Worm (Caenorhabditis elegans) whole organism, L4 larva: Measurements from ENCODE around the gene mpz-1.
A peak's percentile ranks its signal among the peaks of the same experiment; 100 is the strongest.

ENCODE experiments used
- F37D6.2 ChIP-seq: sonication (generic microtip); optimal IDR thresholded peaks from 2 replicates; lab custom pipeline; 2016; ENCODE audit warnings: mild to moderate bottlenecking, missing genetic modification characterization, missing compliant biosample characterization
- F49E8.2 ChIP-seq: sonication (generic microtip); optimal IDR thresholded peaks from 2 replicates; lab custom pipeline; 2016; ENCODE audit warnings: missing compliant biosample characterization, mild to moderate bottlenecking, missing genetic modification characterization, borderline replicate concordance
- T20F7.1 ChIP-seq: fragments of 200-800 bp; sonication (Bioruptor generic); optimal IDR thresholded peaks from 2 replicates; lab custom pipeline; 2018; ENCODE audit warnings: mild to moderate bottlenecking, missing genetic modification characterization, missing compliant biosample characterization
- Y105C5A.15 ChIP-seq: fragments of 200-800 bp; sonication (Bioruptor generic); IDR thresholded peaks from 2 replicates; pipeline ENCODE4 v1.3.6; 2022; ENCODE audit warnings: missing genetic modification characterization, missing compliant biosample characterization
- Y75B8A.6 ChIP-seq: fragments of 200-800 bp; sonication (Bioruptor generic); IDR thresholded peaks from 2 replicates; pipeline ENCODE4 v1.3.6; 2022; ENCODE audit warnings: missing genetic modification reagents, missing genetic modification characterization, missing compliant biosample characterization
- aha-1 ChIP-seq: fragments of 150-350 bp; peaks from one replicate; lab custom pipeline; 2014; ENCODE audit warnings: missing biosample characterization, missing genetic modification characterization
- aly-2 ChIP-seq: sonication (generic microtip); optimal IDR thresholded peaks from 2 replicates; lab custom pipeline; 2018; ENCODE audit warnings: missing biosample characterization, missing genetic modification characterization
- arid-1 ChIP-seq: fragments of 200-800 bp; sonication (Bioruptor generic); conservative IDR thresholded peaks from 2 replicates; pipeline ENCODE4 v1.3.6; 2022; ENCODE audit warnings: missing genetic modification reagents, missing genetic modification characterization, missing compliant biosample characterization
- attf-4 ChIP-seq: sonication (generic microtip); optimal IDR thresholded peaks from 3 replicates; lab custom pipeline; 2017; ENCODE audit warnings: missing biosample characterization, missing genetic modification characterization
- ceh-28 ChIP-seq: fragments of 150-350 bp; optimal IDR thresholded peaks from 2 replicates; lab custom pipeline; 2014; ENCODE audit warnings: missing biosample characterization, missing genetic modification reagents, missing genetic modification characterization
- ceh-44 ChIP-seq: fragments of 200-800 bp; sonication (Bioruptor generic); IDR thresholded peaks from 2 replicates; pipeline ENCODE4 v1.3.6; 2022; ENCODE audit warnings: missing genetic modification reagents, missing genetic modification characterization, missing compliant biosample characterization
- ceh-62 ChIP-seq: sonication (generic microtip); optimal IDR thresholded peaks from 2 replicates; lab custom pipeline; 2017; ENCODE audit warnings: missing biosample characterization, missing genetic modification characterization
- ceh-82 ChIP-seq: sonication (generic microtip); optimal IDR thresholded peaks from 2 replicates; lab custom pipeline; 2017; ENCODE audit warnings: missing biosample characterization, missing genetic modification characterization
- daf-12 ChIP-seq: fragments of 150-350 bp; optimal IDR thresholded peaks from 2 replicates; lab custom pipeline; 2014; ENCODE audit warnings: missing biosample characterization, missing genetic modification reagents, missing genetic modification characterization
- daf-16 ChIP-seq, 3 experiments: sonication (generic microtip); optimal IDR thresholded peaks; 2 replicates each; lab custom pipeline; 2016 to 2017; ENCODE audit warnings: missing genetic modification characterization in 3 of 3, missing genetic modification reagents in 3 of 3, mild to moderate bottlenecking in 2 of 3, missing compliant biosample characterization in 2 of 3, missing biosample characterization in 1 of 3, moderate library complexity in 1 of 3
- dpl-1 ChIP-seq: fragments of 150-350 bp; optimal IDR thresholded peaks from 2 replicates; lab custom pipeline; 2014; ENCODE audit warnings: missing biosample characterization, missing genetic modification reagents, missing genetic modification characterization
- dve-1 ChIP-seq: sonication (generic microtip); optimal IDR thresholded peaks from 2 replicates; lab custom pipeline; 2017; ENCODE audit warnings: antibody characterized with exemption, mild to moderate bottlenecking, missing genetic modification characterization, missing compliant biosample characterization; ENCODE audit not compliant: insufficient read depth
- fkh-10 ChIP-seq: fragments of 150-350 bp; optimal IDR thresholded peaks from 2 replicates; lab custom pipeline; 2014; ENCODE audit warnings: missing biosample characterization, missing genetic modification reagents, missing genetic modification characterization
- gei-8 ChIP-seq: fragments of 200-800 bp; sonication (Bioruptor generic); optimal IDR thresholded peaks from 2 replicates; lab custom pipeline; 2018; ENCODE audit warnings: mild to moderate bottlenecking, missing genetic modification characterization, missing compliant biosample characterization
- hif-1 ChIP-seq, 2 experiments: sonication (generic microtip); optimal IDR thresholded peaks; 2 replicates each; lab custom pipeline; 2016 to 2017; ENCODE audit warnings: missing compliant biosample characterization in 2 of 2, missing genetic modification characterization in 2 of 2, missing genetic modification reagents in 2 of 2, missing genotype in 2 of 2, mild to moderate bottlenecking in 1 of 2
- hlh-11 ChIP-seq: fragments of 200-800 bp; sonication (Bioruptor generic); optimal IDR thresholded peaks from 2 replicates; lab custom pipeline; 2018; ENCODE audit warnings: mild to moderate bottlenecking, missing genetic modification characterization, missing compliant biosample characterization
- hlh-30 ChIP-seq: sonication (generic microtip); optimal IDR thresholded peaks from 2 replicates; lab custom pipeline; 2017; ENCODE audit warnings: antibody characterized with exemption, mild to moderate bottlenecking, missing genetic modification characterization, missing compliant biosample characterization; ENCODE audit not compliant: insufficient read depth
- hmg-1.1 ChIP-seq: fragments of 200-800 bp; sonication (Bioruptor generic); IDR thresholded peaks from 2 replicates; pipeline ENCODE4 v1.3.6; 2022; ENCODE audit warnings: missing genetic modification reagents, missing genetic modification characterization, missing compliant biosample characterization
- lin-1 ChIP-seq: fragments of 200-800 bp; sonication (Bioruptor generic); IDR thresholded peaks from 2 replicates; pipeline ENCODE4 v1.3.6; 2022; ENCODE audit warnings: missing genetic modification reagents, missing genetic modification characterization, missing compliant biosample characterization
- lin-13 ChIP-seq: fragments of 150-350 bp; optimal IDR thresholded peaks from 2 replicates; lab custom pipeline; 2014; ENCODE audit warnings: missing biosample characterization, missing genetic modification reagents, missing genetic modification characterization
- lin-29 ChIP-seq: fragments of 200-800 bp; sonication (Bioruptor generic); IDR thresholded peaks from 2 replicates; pipeline ENCODE4 v1.3.6; 2022; ENCODE audit warnings: missing genetic modification reagents, missing genetic modification characterization, missing compliant biosample characterization
- lin-38 ChIP-seq: fragments of 200-800 bp; sonication (Bioruptor generic); IDR thresholded peaks from 2 replicates; pipeline ENCODE4 v1.3.6; 2022; ENCODE audit warnings: missing genetic modification reagents, missing genetic modification characterization, missing compliant biosample characterization
- lir-3 ChIP-seq: sonication (generic microtip); optimal IDR thresholded peaks from 2 replicates; lab custom pipeline; 2016; ENCODE audit warnings: mild to moderate bottlenecking, missing genetic modification characterization, missing compliant biosample characterization
- lsy-2 ChIP-seq, 2 experiments: fragments of 150-350 bp in 1 of 2; sonication (generic microtip) in 1 of 2; optimal IDR thresholded peaks; 2 replicates each; lab custom pipeline; 2014 to 2017; ENCODE audit warnings: missing biosample characterization in 2 of 2, missing genetic modification characterization in 2 of 2
- madf-9 ChIP-seq: fragments of 200-800 bp; sonication (Bioruptor generic); conservative IDR thresholded peaks from 2 replicates; pipeline ENCODE4 v1.3.6; 2022; ENCODE audit warnings: missing genetic modification reagents, missing genetic modification characterization, missing compliant biosample characterization
- mep-1 ChIP-seq: fragments of 150-350 bp; sonication (generic microtip); optimal IDR thresholded peaks from 3 replicates; lab custom pipeline; 2014; ENCODE audit warnings: missing biosample characterization, missing genetic modification characterization
- mes-2 ChIP-seq: sonication (generic microtip); optimal IDR thresholded peaks from 2 replicates; lab custom pipeline; 2016; ENCODE audit warnings: missing genotype, mild to moderate bottlenecking, missing genetic modification characterization, missing compliant biosample characterization; ENCODE audit not compliant: poor library complexity, severe bottlenecking
- mxl-2 ChIP-seq: fragments of 200-800 bp; sonication (Bioruptor generic); conservative IDR thresholded peaks from 2 replicates; pipeline ENCODE4 v1.3.6; 2022; ENCODE audit warnings: missing genetic modification reagents, missing genetic modification characterization, missing compliant biosample characterization
- nhr-11 ChIP-seq: fragments of 150-350 bp; optimal IDR thresholded peaks from 2 replicates; lab custom pipeline; 2014; ENCODE audit warnings: missing biosample characterization, missing genetic modification characterization
- nhr-42 ChIP-seq: fragments of 200-800 bp; sonication (Bioruptor generic); IDR thresholded peaks from 2 replicates; pipeline ENCODE4 v1.3.6; 2022; ENCODE audit warnings: missing genetic modification characterization, missing compliant biosample characterization
- nhr-48 ChIP-seq: sonication (generic microtip); optimal IDR thresholded peaks from 2 replicates; lab custom pipeline; 2016; ENCODE audit warnings: mild to moderate bottlenecking, missing genetic modification characterization, missing compliant biosample characterization
- nhr-6 ChIP-seq: fragments of 150-350 bp; optimal IDR thresholded peaks from 2 replicates; lab custom pipeline; 2014; ENCODE audit warnings: missing biosample characterization, missing genetic modification characterization
- pha-4 ChIP-seq, 2 experiments: fragments of 150-350 bp in 1 of 2; fragments of 200-800 bp in 1 of 2; sonication (Bioruptor generic) in 1 of 2; IDR thresholded peaks in 1 of 2; optimal IDR thresholded peaks in 1 of 2; 2 replicates each; pipeline versions ENCODE4 v1.3.6 to Lab custom; 2014 to 2022; ENCODE audit warnings: missing genetic modification characterization in 2 of 2, missing genetic modification reagents in 2 of 2, missing biosample characterization in 1 of 2, missing compliant biosample characterization in 1 of 2
- php-3 ChIP-seq: fragments of 200-800 bp; sonication (Bioruptor generic); IDR thresholded peaks from 2 replicates; pipeline ENCODE4 v1.3.6; 2022; ENCODE audit warnings: missing genetic modification reagents, missing genetic modification characterization, missing compliant biosample characterization
- rbr-2 ChIP-seq: sonication (generic microtip); optimal IDR thresholded peaks from 2 replicates; lab custom pipeline; 2016; ENCODE audit warnings: missing genotype, missing genetic modification characterization, missing compliant biosample characterization
- saeg-2 ChIP-seq: fragments of 200-800 bp; sonication (Bioruptor generic); IDR thresholded peaks from 2 replicates; pipeline ENCODE4 v1.3.6; 2022; ENCODE audit warnings: missing genetic modification reagents, missing genetic modification characterization, missing compliant biosample characterization
- snpc-4 ChIP-seq: fragments of 150-350 bp; optimal IDR thresholded peaks from 2 replicates; lab custom pipeline; 2014; ENCODE audit warnings: missing biosample characterization, missing genetic modification characterization
- unc-130 ChIP-seq: sonication (generic microtip); optimal IDR thresholded peaks from 2 replicates; lab custom pipeline; 2016; ENCODE audit warnings: missing genetic modification reagents, missing genetic modification characterization, missing compliant biosample characterization
- unc-39 ChIP-seq: sonication (generic microtip); optimal IDR thresholded peaks from 2 replicates; lab custom pipeline; 2017; ENCODE audit warnings: missing biosample characterization, missing genetic modification characterization
- unc-62 ChIP-seq, 3 experiments: fragments of 150-350 bp in 1 of 3; sonication (generic microtip); optimal IDR thresholded peaks in 2 of 3; peaks in 1 of 3; 1 replicate in 1 of 3; 2 replicates in 2 of 3; lab custom pipeline; 2014 to 2017; ENCODE audit warnings: missing biosample characterization in 3 of 3, missing genetic modification characterization in 3 of 3, missing genetic modification reagents in 3 of 3, missing genotype in 1 of 3
- vab-7 ChIP-seq: fragments of 200-800 bp; sonication (Bioruptor generic); IDR thresholded peaks from 2 replicates; pipeline ENCODE4 v1.3.6; 2022; ENCODE audit warnings: missing genetic modification reagents, missing genetic modification characterization, missing compliant biosample characterization
- zfp-2 ChIP-seq: sonication (generic microtip); optimal IDR thresholded peaks from 2 replicates; lab custom pipeline; 2016; ENCODE audit warnings: mild to moderate bottlenecking, missing genetic modification characterization, missing compliant biosample characterization

The mpz-1 gene

DNA sequence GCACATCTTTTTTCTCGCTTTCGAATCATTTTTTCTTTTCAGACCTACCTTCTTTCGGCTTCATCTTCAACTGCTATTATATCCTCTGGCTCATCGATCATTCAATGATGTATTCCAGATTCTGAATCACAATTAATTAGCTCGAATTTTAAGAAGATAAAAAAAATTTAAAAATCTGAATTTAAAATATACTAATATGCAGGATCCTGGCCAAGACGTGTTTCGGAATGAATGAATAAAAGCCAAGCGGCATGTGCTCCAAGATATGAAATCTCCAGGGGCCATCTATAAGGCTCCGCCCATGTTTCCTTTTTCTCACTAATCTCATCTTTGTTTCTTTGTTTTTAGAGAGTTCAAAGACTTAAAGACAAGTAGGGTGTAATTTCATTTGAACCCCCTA, at the start of gene mpz-1:
TSS of gene mpz-1 (minus strand) at position 101 of the 400 bp plus-strand sequence.
- TF ChIP-seq F37D6.2 (tag; lab: Kevin White, UChicago): no peak
- TF ChIP-seq hmg-1.1 (GFP tag; lab: Robert Waterston, UW): no peak
- TF ChIP-seq unc-62 (GFP tag; optimal IDR thresholded peaks at IDR 0.05 in 1 of 2; lab: Kevin White, UChicago): no peak
- no peak for TF ChIP-seq unc-62 (tag; optimal IDR thresholded peaks at IDR 0.05; lab: Kevin White, UChicago)

DNA sequence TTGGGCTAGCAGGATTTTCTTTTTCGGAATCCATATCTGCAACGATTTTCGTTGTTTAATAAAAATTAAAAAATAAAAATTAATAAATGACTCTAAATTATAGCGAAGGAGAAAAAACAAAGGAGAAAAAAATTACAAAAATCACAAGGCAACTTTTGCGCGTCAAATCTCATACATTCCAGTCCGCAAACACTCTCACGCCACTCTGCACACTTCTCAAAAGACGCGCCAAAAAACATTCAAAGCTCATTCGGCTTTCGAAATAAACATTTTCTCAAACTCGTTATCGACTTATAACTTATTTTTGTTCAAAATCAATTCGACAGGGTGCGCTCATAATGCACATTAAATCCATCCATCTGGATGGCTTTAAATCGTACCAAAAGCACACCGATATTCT, 46.1 kb upstream of the mpz-1 start, which contains the start of the genes R06F6.12 and mix-1:
TSS of gene R06F6.12 (minus strand) at position 36 of the 400 bp plus-strand sequence.
TSS of gene mix-1 (plus strand) at position 201 of the 400 bp plus-strand sequence.
- TF ChIP-seq rbr-2 (tag; lab: Kevin White, UChicago) (peak; percentile 41), lin-13 (no peak), hif-1 (tag; optimal IDR thresholded peaks at IDR 0.05; lab: Kevin White, UChicago) (peak in 1 of 2 experiments; percentile 6), snpc-4 (tag; lab: Kevin White, UChicago) (no peak), lir-3 (tag; lab: Kevin White, UChicago) (no peak), hlh-30 (tag; lab: Kevin White, UChicago) (peak; percentile 75), dpl-1 (peak; percentile 88), aly-2 (tag; lab: Kevin White, UChicago) (no peak), mxl-2 (GFP tag; lab: Robert Waterston, UW) (no peak), pha-4 (GFP tag; IDR thresholded peaks at IDR 0.05; lab: Robert Waterston, UW) (0 out of 2 replicates have a peak, but pooled peaks have one; percentile 38), pha-4 (tag; optimal IDR thresholded peaks at IDR 0.05; lab: Kevin White, UChicago) (peak; percentile 46), lsy-2 (tag; optimal IDR thresholded peaks at IDR 0.05; lab: Kevin White, UChicago) (peak; percentile 10 to 83), daf-12 (no peak), madf-9 (GFP tag; lab: Robert Waterston, UW) (no peak), aha-1 (tag; lab: Kevin White, UChicago) (peak; percentile 63), php-3 (GFP tag; lab: Robert Waterston, UW) (no peak), ceh-44 (GFP tag; lab: Robert Waterston, UW) (no peak), Y105C5A.15 (no peak), T20F7.1 (GFP tag; lab: Kevin White, UChicago) (no peak), zfp-2 (tag; lab: Kevin White, UChicago) (no peak), hmg-1.1 (GFP tag; lab: Robert Waterston, UW) (no peak), ceh-82 (tag; lab: Kevin White, UChicago) (no peak), fkh-10 (GFP tag; lab: Kevin White, UChicago) (no peak), saeg-2 (no peak), daf-16 (GFP tag; optimal IDR thresholded peaks at IDR 0.05; lab: Kevin White, UChicago) (no peak), daf-16 (tag; optimal IDR thresholded peaks at IDR 0.05; lab: Kevin White, UChicago) (peak; percentile 47), arid-1 (GFP tag; lab: Robert Waterston, UW) (0 out of 2 replicates have a peak, but pooled peaks have one; percentile 38), hlh-11 (tag; lab: Kevin White, UChicago) (peak; percentile 22), lin-29 (GFP tag; lab: Robert Waterston, UW) (no peak), unc-130 (GFP tag; lab: Kevin White, UChicago) (peak; percentile 18), unc-39 (no peak), mep-1 (tag; lab: Kevin White, UChicago) (peak; percentile 52), attf-4 (tag; lab: Kevin White, UChicago) (no peak), lin-38 (peak; percentile 73), nhr-11 (tag; lab: Kevin White, UChicago) (no peak), mes-2 (tag; lab: Kevin White, UChicago) (peak; percentile 79), ceh-62 (no peak), ceh-28 (no peak), nhr-42 (no peak), Y75B8A.6 (GFP tag; lab: Robert Waterston, UW) (no peak), dve-1 (peak; percentile 40), F49E8.2 (no peak), nhr-48 (tag; lab: Kevin White, UChicago) (no peak), vab-7 (GFP tag; lab: Robert Waterston, UW) (no peak), lin-1 (GFP tag; lab: Robert Waterston, UW) (no peak), gei-8 (GFP tag; lab: Kevin White, UChicago) (no peak), nhr-6 (peak; percentile 2)
